Fruit fly (Drosophila melanogaster) whole organism, embryonic: ENCODE data around the gene Argk1.

Source experiments
- Adf1 ChIP-seq: fragments of 200-800 bp; sonication (Bioruptor generic); IDR thresholded peaks from 2 replicates; pipeline ENCODE4 v1.3.6; 2022; ENCODE audit warnings: missing biosample characterization, missing genetic modification characterization
- CG11085 ChIP-seq: fragments of 200-800 bp; sonication (Bioruptor generic); IDR thresholded peaks from 2 replicates; pipeline ENCODE4 v1.3.6; 2022; ENCODE audit warnings: missing biosample characterization, missing genetic modification characterization
- CG12659 ChIP-seq: fragments of 200-800 bp; sonication (Bioruptor generic); optimal IDR thresholded peaks from 3 replicates; lab custom pipeline; 2017; ENCODE audit warnings: mild to moderate bottlenecking, missing biosample characterization, missing genetic modification reagents, missing genetic modification characterization
- CG13287 ChIP-seq: fragments of 200-800 bp; sonication (Bioruptor generic); IDR thresholded peaks from 2 replicates; pipeline ENCODE4 v1.3.6; 2022; ENCODE audit warnings: missing biosample characterization, missing genetic modification characterization; ENCODE audit not compliant: partially characterized antibody
- CG14860 ChIP-seq: fragments of 200-800 bp; sonication (Bioruptor generic); IDR thresholded peaks from 3 replicates; pipeline ENCODE4 v1.3.6; 2022; ENCODE audit warnings: missing biosample characterization, missing genetic modification characterization; ENCODE audit not compliant: partially characterized antibody
- CG17802 ChIP-seq: fragments of 200-800 bp; sonication (Bioruptor generic); optimal IDR thresholded peaks from 2 replicates; lab custom pipeline; 2018; ENCODE audit warnings: missing biosample characterization, mild to moderate bottlenecking, missing genetic modification characterization, moderate library complexity
- CG30403 ChIP-seq: fragments of 200-800 bp; sonication (Bioruptor generic); optimal IDR thresholded peaks from 3 replicates; lab custom pipeline; 2016; ENCODE audit warnings: missing biosample characterization, missing genetic modification characterization
- CG31224 ChIP-seq: fragments of 200-800 bp; sonication (Bioruptor generic); IDR thresholded peaks from 2 replicates; pipeline ENCODE4 v1.3.6; 2022; ENCODE audit warnings: missing biosample characterization, missing genetic modification characterization
- CG3163 ChIP-seq: fragments of 200-800 bp; sonication (Bioruptor generic); optimal IDR thresholded peaks from 3 replicates; lab custom pipeline; 2016; ENCODE audit warnings: missing biosample characterization, missing genetic modification characterization
- CG3726 ChIP-seq: fragments of 200-800 bp; sonication (Bioruptor generic); IDR thresholded peaks from 3 replicates; pipeline ENCODE4, ENCODE4 v1.3.6; 2022; ENCODE audit warnings: missing biosample characterization, missing genetic modification characterization
- CG42726 ChIP-seq: fragments of 200-800 bp; sonication (Bioruptor generic); IDR thresholded peaks from 2 replicates; pipeline ENCODE4 v1.3.6; 2022; ENCODE audit warnings: missing biosample characterization, missing genetic modification characterization; ENCODE audit not compliant: partially characterized antibody
- CG5180 ChIP-seq: fragments of 200-800 bp; sonication (Bioruptor generic); optimal IDR thresholded peaks from 3 replicates; lab custom pipeline; 2017; ENCODE audit warnings: missing biosample characterization, missing genetic modification characterization, mild to moderate bottlenecking, moderate library complexity, missing genetic modification reagents
- CG6654 ChIP-seq: fragments of 200-800 bp; sonication (Bioruptor generic); optimal IDR thresholded peaks from 2 replicates; lab custom pipeline; 2017; ENCODE audit warnings: missing biosample characterization, mild to moderate bottlenecking, missing genetic modification characterization
- CG7357 ChIP-seq: fragments of 200-800 bp; sonication (Bioruptor generic); IDR thresholded peaks from 3 replicates; pipeline ENCODE4 v1.3.6; 2022; ENCODE audit warnings: missing biosample characterization, missing genetic modification characterization
- CG9215 ChIP-seq: fragments of 200-800 bp; sonication (Bioruptor generic); IDR thresholded peaks from 2 replicates; pipeline ENCODE4 v1.3.6; 2022; ENCODE audit warnings: missing biosample characterization, missing genetic modification characterization
- CHES-1-like ChIP-seq: fragments of 200-800 bp; sonication (Bioruptor generic); optimal IDR thresholded peaks from 2 replicates; lab custom pipeline; 2016; ENCODE audit warnings: missing biosample characterization, missing genetic modification characterization
- CTCF ChIP-seq: fragments of 200-800 bp; sonication (Bioruptor generic); optimal IDR thresholded peaks from 2 replicates; lab custom pipeline; 2017; ENCODE audit warnings: missing biosample characterization, mild to moderate bottlenecking, missing genetic modification characterization, moderate library complexity
- CkIIα-i1 ChIP-seq: fragments of 200-800 bp; sonication (Bioruptor generic); IDR thresholded peaks from 2 replicates; pipeline ENCODE4 v1.3.6; 2022; ENCODE audit warnings: missing biosample characterization, missing genetic modification characterization
- Fer1 ChIP-seq: fragments of 200-800 bp; sonication (Bioruptor generic); optimal IDR thresholded peaks from 2 replicates; lab custom pipeline; 2017; ENCODE audit warnings: missing biosample characterization, mild to moderate bottlenecking, missing genetic modification characterization
- Fer2 ChIP-seq: fragments of 200-800 bp; sonication (Bioruptor generic); optimal IDR thresholded peaks from 2 replicates; lab custom pipeline; 2018; ENCODE audit warnings: missing biosample characterization, mild to moderate bottlenecking, missing genetic modification characterization, moderate library complexity
- Fer3 ChIP-seq: fragments of 200-800 bp; sonication (Bioruptor generic); optimal IDR thresholded peaks from 2 replicates; lab custom pipeline; 2018; ENCODE audit warnings: missing biosample characterization, mild to moderate bottlenecking, missing genetic modification characterization, moderate library complexity
- HLH54F ChIP-seq: fragments of 200-800 bp; sonication (Bioruptor generic); optimal IDR thresholded peaks from 3 replicates; lab custom pipeline; 2016; ENCODE audit warnings: missing biosample characterization, missing genetic modification characterization
- Max ChIP-seq: fragments of 200-800 bp; sonication (Bioruptor generic); optimal IDR thresholded peaks from 2 replicates; lab custom pipeline; 2016; ENCODE audit warnings: missing biosample characterization, mild to moderate bottlenecking, missing genetic modification characterization
- Mrtf ChIP-seq: fragments of 200-800 bp; sonication (Bioruptor generic); IDR thresholded peaks from 3 replicates; pipeline ENCODE4 v1.3.6; 2022; ENCODE audit warnings: missing biosample characterization, missing genetic modification characterization
- NfI ChIP-seq: fragments of 200-800 bp; sonication (Bioruptor generic); optimal IDR thresholded peaks from 3 replicates; lab custom pipeline; 2018; ENCODE audit warnings: missing biosample characterization, mild to moderate bottlenecking, missing genetic modification characterization, moderate library complexity
- Poxn ChIP-seq: fragments of 200-800 bp; sonication (Bioruptor generic); IDR thresholded peaks from 2 replicates; pipeline ENCODE4 v1.3.6; 2022; ENCODE audit warnings: missing biosample characterization, missing genetic modification characterization
- Sox102F ChIP-seq: fragments of 200-800 bp; sonication (Bioruptor generic); optimal IDR thresholded peaks from 2 replicates; lab custom pipeline; 2018; ENCODE audit warnings: missing biosample characterization, mild to moderate bottlenecking, missing genetic modification characterization, moderate library complexity
- Taf1 ChIP-seq: fragments of 200-800 bp; sonication (Bioruptor generic); IDR thresholded peaks from 2 replicates; pipeline ENCODE4 v1.3.6; 2022; ENCODE audit warnings: missing biosample characterization, missing genetic modification characterization
- al ChIP-seq: fragments of 200-800 bp; sonication (Bioruptor generic); IDR thresholded peaks from 2 replicates; pipeline ENCODE4 v1.3.6; 2022; ENCODE audit warnings: missing biosample characterization, missing genetic modification characterization
- bab2 ChIP-seq: fragments of 200-800 bp; sonication (Bioruptor generic); optimal IDR thresholded peaks from 2 replicates; lab custom pipeline; 2016; ENCODE audit warnings: missing biosample characterization, missing genetic modification characterization
- bbx ChIP-seq: fragments of 200-800 bp; sonication (Bioruptor generic); IDR thresholded peaks from 2 replicates; pipeline ENCODE4 v1.3.6; 2022; ENCODE audit warnings: missing biosample characterization, missing genetic modification characterization; ENCODE audit not compliant: partially characterized antibody
- bowl ChIP-seq: fragments of 200-800 bp; sonication (Bioruptor generic); IDR thresholded peaks from 2 replicates; pipeline ENCODE4 v1.3.6; 2022; ENCODE audit warnings: missing biosample characterization, missing genetic modification characterization
- cad ChIP-seq: fragments of >200 bp; optimal IDR thresholded peaks from 2 replicates; lab custom pipeline; 2017; ENCODE audit warnings: missing biosample characterization, missing genetic modification characterization
- chinmo ChIP-seq: fragments of 200-800 bp; sonication (Bioruptor generic); IDR thresholded peaks from 4 replicates; pipeline ENCODE4 v1.3.6; 2022; ENCODE audit warnings: missing biosample characterization, missing genetic modification characterization; ENCODE audit not compliant: partially characterized antibody
- fd3F ChIP-seq: fragments of 200-800 bp; sonication (Bioruptor generic); optimal IDR thresholded peaks from 2 replicates; lab custom pipeline; 2018; ENCODE audit warnings: missing biosample characterization, mild to moderate bottlenecking, missing genetic modification characterization, moderate library complexity
- ftz-f1 ChIP-seq: fragments of 200-800 bp; sonication (Bioruptor generic); optimal IDR thresholded peaks from 2 replicates; lab custom pipeline; 2016; ENCODE audit warnings: missing biosample characterization, missing genetic modification characterization
- grau ChIP-seq: fragments of 200-800 bp; optimal IDR thresholded peaks from 3 replicates; lab custom pipeline; 2019; ENCODE audit warnings: missing biosample characterization, mild to moderate bottlenecking, missing genetic modification characterization, moderate library complexity
- hb ChIP-seq: fragments of 200-800 bp; sonication (Bioruptor generic); IDR thresholded peaks from 3 replicates; pipeline ENCODE4 v1.3.6; 2022; ENCODE audit warnings: missing biosample characterization, missing genetic modification characterization; ENCODE audit not compliant: partially characterized antibody
- kah ChIP-seq: fragments of 200-800 bp; sonication (Bioruptor generic); optimal IDR thresholded peaks from 2 replicates; lab custom pipeline; 2018; ENCODE audit warnings: missing biosample characterization, mild to moderate bottlenecking, missing genetic modification characterization
- ken ChIP-seq: fragments of 200-800 bp; sonication (Bioruptor generic); IDR thresholded peaks from 3 replicates; pipeline ENCODE4 v1.3.6; 2022; ENCODE audit warnings: missing biosample characterization, missing genetic modification characterization
- klu ChIP-seq: fragments of 200-800 bp; sonication (Bioruptor generic); IDR thresholded peaks from 2 replicates; pipeline ENCODE4 v1.3.6; 2022; ENCODE audit warnings: missing biosample characterization, missing genetic modification characterization
- mirr ChIP-seq: fragments of 200-800 bp; sonication (Bioruptor generic); optimal IDR thresholded peaks from 3 replicates; lab custom pipeline; 2018; ENCODE audit warnings: missing biosample characterization, mild to moderate bottlenecking, missing genetic modification characterization
- nerfin-2 ChIP-seq: fragments of 200-800 bp; sonication (Bioruptor generic); IDR thresholded peaks from 2 replicates; pipeline ENCODE4 v1.3.6; 2022; ENCODE audit warnings: missing biosample characterization, missing genetic modification characterization; ENCODE audit not compliant: partially characterized antibody
- pita ChIP-seq: fragments of 200-800 bp; sonication (Bioruptor generic); optimal IDR thresholded peaks from 2 replicates; lab custom pipeline; 2017; ENCODE audit warnings: missing biosample characterization, mild to moderate bottlenecking, missing genetic modification characterization
- repo ChIP-seq: fragments of 200-800 bp; sonication (Bioruptor generic); optimal IDR thresholded peaks from 2 replicates; lab custom pipeline; 2016; ENCODE audit warnings: missing biosample characterization, missing genetic modification characterization
- ro ChIP-seq: fragments of 200-800 bp; sonication (Bioruptor generic); IDR thresholded peaks from 2 replicates; pipeline ENCODE4 v1.3.6; 2022; ENCODE audit warnings: missing biosample characterization, missing genetic modification characterization
- row ChIP-seq: fragments of 200-800 bp; sonication (Bioruptor generic); IDR thresholded peaks from 3 replicates; pipeline ENCODE4 v1.3.6; 2022; ENCODE audit warnings: missing biosample characterization, missing genetic modification characterization
- schlank ChIP-seq: fragments of 200-800 bp; sonication (Bioruptor generic); optimal IDR thresholded peaks from 2 replicates; lab custom pipeline; 2018; ENCODE audit warnings: missing biosample characterization, mild to moderate bottlenecking, missing genetic modification characterization
- sens ChIP-seq: fragments of 200-800 bp; sonication (Bioruptor generic); peaks from one replicate; lab custom pipeline; 2016; ENCODE audit warnings: missing biosample characterization, missing genetic modification characterization
- tin ChIP-seq: fragments of 200-800 bp; sonication (Bioruptor generic); optimal IDR thresholded peaks from 3 replicates; lab custom pipeline; 2016; ENCODE audit warnings: missing biosample characterization, missing genetic modification characterization
- ttk ChIP-seq: fragments of 200-800 bp; sonication (Bioruptor generic); IDR thresholded peaks from 2 replicates; pipeline ENCODE4 v2.1.2; 2022; ENCODE audit warnings: missing biosample characterization, missing genetic modification characterization
- vfl ChIP-seq: fragments of 200-800 bp; sonication (Bioruptor generic); optimal IDR thresholded peaks from 2 replicates; lab custom pipeline; 2016; ENCODE audit warnings: missing biosample characterization, missing genetic modification characterization

Gene Argk1

dm6 chr3L:9045318-9045717 is 20.5 kb downstream of the Argk1 start (continued):
- peak; percentile 62 for TF ChIP-seq Max (GFP tag; lab: Kevin White, UChicago)
- no peak for TF ChIP-seq CG11085 (GFP tag; lab: Robert Waterston, UW)
- TF ChIP-seq Mrtf (GFP tag; lab: Robert Waterston, UW): peak; percentile 60; the same call in 2 of the 3 replicates
- TF ChIP-seq repo (GFP tag; lab: Kevin White, UChicago): peak; percentile 36
- peak; percentile 25 for TF ChIP-seq CG3163
- peak; percentile 31; the same call in 1 of the 2 replicates for TF ChIP-seq al (GFP tag; lab: Robert Waterston, UW)
- TF ChIP-seq CkIIα-i1 (GFP tag; lab: Robert Waterston, UW): no peak
- TF ChIP-seq pita (GFP tag; lab: Kevin White, UChicago): no peak
- peak; percentile 68 for TF ChIP-seq ttk (GFP tag; lab: Robert Waterston, UW)
- peak; percentile 52 for TF ChIP-seq grau (tag; lab: Kevin White, UChicago)
- TF ChIP-seq bab2 (GFP tag; lab: Kevin White, UChicago): peak; percentile 68
- peak; percentile 75 for TF ChIP-seq tin (GFP tag; lab: Kevin White, UChicago)
- peak; percentile 12 for TF ChIP-seq CG12659 (GFP tag; lab: Kevin White, UChicago)
- TF ChIP-seq NfI (GFP tag; lab: Kevin White, UChicago): peak; percentile 2
- TF ChIP-seq ken (GFP tag; lab: Robert Waterston, UW): peak; percentile 71
- TF ChIP-seq bbx: no peak
- TF ChIP-seq bowl: no peak
- peak; percentile 58; the same call in 1 of the 3 replicates for TF ChIP-seq CG3726 (GFP tag; lab: Robert Waterston, UW)
- TF ChIP-seq nerfin-2 (GFP tag; lab: Robert Waterston, UW): no peak
- peak; percentile 27; the same call in 1 of the 2 replicates for TF ChIP-seq CG9215
- TF ChIP-seq HLH54F (GFP tag; lab: Kevin White, UChicago): no peak
- peak; percentile 60 for TF ChIP-seq CG30403 (GFP tag; lab: Kevin White, UChicago)
- TF ChIP-seq Fer1: no peak
- peak; percentile 55 for TF ChIP-seq Sox102F (GFP tag; lab: Kevin White, UChicago)
- no peak for TF ChIP-seq Adf1 (GFP tag; lab: Robert Waterston, UW)
- peak; percentile 44 for TF ChIP-seq CG17802 (tag; lab: Kevin White, UChicago)
- no peak for TF ChIP-seq Poxn (GFP tag; lab: Robert Waterston, UW)
- no peak for TF ChIP-seq vfl (GFP tag; lab: Kevin White, UChicago)
- TF ChIP-seq hb (GFP tag; lab: Robert Waterston, UW): no peak
- TF ChIP-seq CG42726 (GFP tag; lab: Robert Waterston, UW): no peak
- peak; percentile 53 for TF ChIP-seq ro (GFP tag; lab: Robert Waterston, UW)
- peak; percentile 54; the same call in 1 of the 2 replicates for TF ChIP-seq CG31224 (GFP tag; lab: Robert Waterston, UW)
- no peak for TF ChIP-seq CG14860 (GFP tag; lab: Robert Waterston, UW)
- TF ChIP-seq row (GFP tag; lab: Robert Waterston, UW): peak; percentile 80
- no peak for TF ChIP-seq CTCF
- TF ChIP-seq CG13287: no peak
- no peak for TF ChIP-seq CHES-1-like (GFP tag; lab: Kevin White, UChicago)
- peak; percentile 56 for TF ChIP-seq Fer3 (tag; lab: Kevin White, UChicago)
- peak; percentile 19 for TF ChIP-seq CG6654
- TF ChIP-seq schlank: no peak
- TF ChIP-seq chinmo (GFP tag; lab: Robert Waterston, UW): no peak
- TF ChIP-seq cad: no peak
- TF ChIP-seq ftz-f1 (GFP tag; lab: Kevin White, UChicago): no peak
- no peak for TF ChIP-seq kah (GFP tag; lab: Kevin White, UChicago)
- TF ChIP-seq sens: peak; percentile 94
- TF ChIP-seq klu: peak; percentile 44; the same call in 1 of the 2 replicates
- TF ChIP-seq Taf1 (GFP tag; lab: Robert Waterston, UW): no peak
- no peak for TF ChIP-seq mirr (GFP tag; lab: Kevin White, UChicago)
- peak; percentile 42; the same call in 1 of the 3 replicates for TF ChIP-seq CG7357 (GFP tag; lab: Robert Waterston, UW)
- no peak for TF ChIP-seq Fer2
- TF ChIP-seq CG5180 (GFP tag; lab: Kevin White, UChicago): peak; percentile 40
- no peak for TF ChIP-seq fd3F
